Worm (Caenorhabditis elegans): ENCODE measurements around the gene ten-1.

The ten-1 gene

DNA sequence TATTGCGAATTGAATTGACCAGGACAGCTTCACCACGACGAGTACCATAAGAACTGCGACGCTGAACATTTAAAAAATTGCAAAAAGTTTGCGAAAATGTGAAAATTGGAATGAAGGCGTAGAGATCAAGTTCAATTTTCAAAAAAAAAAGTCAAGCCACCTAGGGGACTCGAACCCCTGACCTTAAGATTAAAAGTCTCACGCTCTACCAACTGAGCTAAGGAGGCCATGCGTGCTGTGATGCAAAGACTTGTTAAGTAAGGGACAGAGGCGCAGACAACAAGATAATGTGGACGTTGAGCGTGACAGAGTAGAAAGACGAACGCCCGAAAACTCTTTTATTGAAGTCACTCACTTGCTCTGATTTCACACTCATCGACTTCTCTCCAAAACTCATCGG lies 66.8 kb downstream of the ten-1 start (continued):
- TF ChIP-seq hlh-4 (tag; optimal IDR thresholded peaks at IDR 0.05) (no peak), ets-5 (GFP tag; IDR thresholded peaks at IDR 0.05) (no peak), dpl-1 (GFP tag; optimal IDR thresholded peaks at IDR 0.05) (peak; percentile 39 to 71 (median 61)), nhr-12 (tag; optimal IDR thresholded peaks at IDR 0.05) (no peak), swsn-7 (tag; optimal IDR thresholded peaks at IDR 0.05) (peak; percentile 70), ztf-11 (tag; optimal IDR thresholded peaks at IDR 0.05) (no peak), elt-2 (tag; optimal IDR thresholded peaks at IDR 0.05) (no peak), nhr-90 (tag; optimal IDR thresholded peaks at IDR 0.05; ENCODE audit: poor library complexity) (peak; percentile 72), lsy-2 (tag; optimal IDR thresholded peaks at IDR 0.05) (peak; percentile 59 to 75), isw-1 (GFP tag; IDR thresholded peaks at IDR 0.05) (peak; percentile 12; the same call in 1 of the 2 replicates), ztf-4 (tag; optimal IDR thresholded peaks at IDR 0.05) (peak; percentile 38), fkh-10 (GFP tag; optimal IDR thresholded peaks at IDR 0.05) (peak; percentile 37), egl-27 (tag; optimal IDR thresholded peaks at IDR 0.05) (peak in 1 of 2 experiments; percentile 5), jun-1 (tag; optimal IDR thresholded peaks at IDR 0.05) (peak; percentile 21), lir-3 (tag; optimal IDR thresholded peaks at IDR 0.05; ENCODE audit: poor library complexity) (peak; percentile 62), aly-2 (tag; optimal IDR thresholded peaks at IDR 0.05) (peak; percentile 56), zag-1 (tag; optimal IDR thresholded peaks at IDR 0.05) (no peak), mdl-1 (tag; optimal IDR thresholded peaks at IDR 0.05) (peak in 1 of 2 experiments; percentile 65), alr-1 (tag; optimal IDR thresholded peaks at IDR 0.05; ENCODE audit: borderline replicate concordance) (no peak), unc-98 (GFP tag; IDR thresholded peaks at IDR 0.05) (peak; percentile 36; the same call in 1 of the 2 replicates), C04F5.9 (tag; optimal IDR thresholded peaks at IDR 0.05) (peak; percentile 45), irx-1 (tag; optimal IDR thresholded peaks at IDR 0.05) (peak; percentile 4), skn-1 (tag; optimal IDR thresholded peaks at IDR 0.05) (peak; percentile 47)

DNA sequence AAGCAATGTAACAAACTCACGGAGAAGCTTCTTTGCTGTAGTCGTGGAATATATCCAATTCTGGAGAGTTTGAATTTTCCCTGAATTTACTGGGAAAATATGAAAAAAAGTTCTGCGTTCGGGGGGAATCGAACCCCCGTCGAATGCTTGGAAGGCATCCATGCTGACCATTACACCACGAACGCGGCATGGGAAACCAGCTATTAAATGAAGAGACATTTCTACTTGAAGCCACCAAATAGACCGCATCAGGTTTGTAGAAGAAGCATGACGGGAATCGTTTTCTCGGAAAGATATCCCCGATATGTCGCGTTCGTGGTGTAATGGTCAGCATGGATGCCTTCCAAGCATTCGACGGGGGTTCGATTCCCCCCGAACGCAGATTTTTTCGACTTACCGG lies 67.8 kb downstream of the ten-1 start:
- TF ChIP-seq rnt-1 (tag; optimal IDR thresholded peaks at IDR 0.05) (peak; percentile 16), C16A3.4 (tag; optimal IDR thresholded peaks at IDR 0.05) (peak; percentile 22), lin-39 (tag; optimal IDR thresholded peaks at IDR 0.05) (no peak), C04F5.9 (tag; optimal IDR thresholded peaks at IDR 0.05) (no peak), hpl-2 (GFP tag; optimal IDR thresholded peaks at IDR 0.05) (no peak), mep-1 (tag; optimal IDR thresholded peaks at IDR 0.05) (peak; percentile 13), nhr-47 (tag; optimal IDR thresholded peaks at IDR 0.05) (peak; percentile 22), unc-98 (GFP tag; IDR thresholded peaks at IDR 0.05) (no peak), elt-3 (tag; optimal IDR thresholded peaks at IDR 0.05) (peak in 1 of 6 experiments; percentile 13), dpl-1 (GFP tag; optimal IDR thresholded peaks at IDR 0.05) (peak in 1 of 3 experiments; percentile 13), snpc-4 (tag; optimal IDR thresholded peaks at IDR 0.05) (no peak), C34B4.2 (tag; optimal IDR thresholded peaks at IDR 0.05) (no peak), nhr-20 (tag; optimal IDR thresholded peaks at IDR 0.05) (peak; percentile 4), sup-37 (GFP tag; optimal IDR thresholded peaks at IDR 0.05) (no peak), lin-35 (GFP tag; optimal IDR thresholded peaks at IDR 0.05) (peak; percentile 11 to 62), fkh-10 (GFP tag; optimal IDR thresholded peaks at IDR 0.05) (no peak), nhr-71 (tag; optimal IDR thresholded peaks at IDR 0.05) (peak; percentile 34), sptf-1 (tag; optimal IDR thresholded peaks at IDR 0.05) (no peak), zip-4 (GFP tag; optimal IDR thresholded peaks at IDR 0.05) (no peak), nhr-90 (tag; optimal IDR thresholded peaks at IDR 0.05; ENCODE audit: poor library complexity) (no peak), unc-62 (GFP tag; optimal IDR thresholded peaks at IDR 0.05) (no peak), ceh-88 (GFP tag; IDR thresholded peaks at IDR 0.05) (no peak), F16B12.6 (tag; optimal IDR thresholded peaks at IDR 0.05) (peak; percentile 16), mdl-1 (tag; optimal IDR thresholded peaks at IDR 0.05) (peak in 1 of 2 experiments; percentile 22), sox-4 (tag; optimal IDR thresholded peaks at IDR 0.05) (no peak), efl-1 (optimal IDR thresholded peaks at IDR 0.05) (peak in 1 of 2 experiments; percentile 32), efl-1 (GFP tag; optimal IDR thresholded peaks at IDR 0.05 in 1 of 2) (peak in 1 of 2 experiments; percentile 8), nhr-19 (GFP tag; conservative IDR thresholded peaks at IDR 0.05) (peak; percentile 38), hlh-17 (GFP tag; optimal IDR thresholded peaks at IDR 0.05; ENCODE audit: borderline replicate concordance) (no peak), snu-23 (GFP tag; optimal IDR thresholded peaks at IDR 0.05) (peak; percentile 31), lsy-2 (tag; optimal IDR thresholded peaks at IDR 0.05) (peak in 1 of 2 experiments; percentile 46), fkh-8 (tag; optimal IDR thresholded peaks at IDR 0.05) (no peak)

All from whole organism, L1 larva.